Fruit fly (Drosophila melanogaster) whole organism, embryonic: ENCODE data around the gene CG12947.

ENCODE experiments used
- Abd-B ChIP-seq: fragments of 200-800 bp; sonication (Bioruptor generic); optimal IDR thresholded peaks from 2 replicates; lab custom pipeline; 2018; ENCODE audit warnings: missing biosample characterization, mild to moderate bottlenecking, missing genetic modification characterization, moderate library complexity
- Asciz ChIP-seq: fragments of 200-800 bp; sonication (Bioruptor generic); optimal IDR thresholded peaks from 2 replicates; lab custom pipeline; 2017; ENCODE audit warnings: missing biosample characterization, mild to moderate bottlenecking, missing genetic modification characterization, missing genetic modification reagents
- Bgb ChIP-seq: fragments of 200-800 bp; sonication (Bioruptor generic); IDR thresholded peaks from 2 replicates; pipeline ENCODE4 v1.3.6; 2022; ENCODE audit warnings: missing biosample characterization, missing genetic modification characterization; ENCODE audit not compliant: partially characterized antibody
- CG10321 ChIP-seq: fragments of 200-800 bp; sonication (Bioruptor generic); IDR thresholded peaks from 2 replicates; pipeline ENCODE4 v1.3.6; 2022; ENCODE audit warnings: missing biosample characterization, missing genetic modification characterization
- CG10565 ChIP-seq: fragments of 200-800 bp; sonication (Bioruptor generic); optimal IDR thresholded peaks from 3 replicates; lab custom pipeline; 2016; ENCODE audit warnings: missing biosample characterization, mild to moderate bottlenecking, missing genetic modification characterization
- CG10959 ChIP-seq: fragments of 200-800 bp; sonication (Bioruptor generic); IDR thresholded peaks from 2 replicates; pipeline ENCODE4 v1.3.6; 2022; ENCODE audit warnings: missing biosample characterization, missing genetic modification characterization
- CG10979 ChIP-seq: fragments of 200-800 bp; sonication (Bioruptor generic); optimal IDR thresholded peaks from 2 replicates; lab custom pipeline; 2018; ENCODE audit warnings: missing biosample characterization, mild to moderate bottlenecking, missing genetic modification characterization, moderate library complexity
- CG11085 ChIP-seq: fragments of 200-800 bp; sonication (Bioruptor generic); IDR thresholded peaks from 2 replicates; pipeline ENCODE4 v1.3.6; 2022; ENCODE audit warnings: missing biosample characterization, missing genetic modification characterization
- CG11398 ChIP-seq: fragments of 200-800 bp; sonication (Bioruptor generic); optimal IDR thresholded peaks from 2 replicates; lab custom pipeline; 2016; ENCODE audit warnings: missing biosample characterization, missing genetic modification characterization
- CG11723 ChIP-seq: fragments of 200-800 bp; sonication (Bioruptor generic); optimal IDR thresholded peaks from 2 replicates; lab custom pipeline; 2017; ENCODE audit warnings: missing biosample characterization, mild to moderate bottlenecking, missing genetic modification characterization
- CG13296 ChIP-seq: fragments of 200-800 bp; sonication (Bioruptor generic); optimal IDR thresholded peaks from 3 replicates; lab custom pipeline; 2018; ENCODE audit warnings: missing biosample characterization, mild to moderate bottlenecking, missing genetic modification characterization
- CG15269 ChIP-seq: fragments of 200-800 bp; sonication (Bioruptor generic); optimal IDR thresholded peaks from 2 replicates; lab custom pipeline; 2018; ENCODE audit warnings: missing biosample characterization, mild to moderate bottlenecking, missing genetic modification characterization, moderate library complexity
- CG18476 ChIP-seq: fragments of 200-800 bp; sonication (Bioruptor generic); optimal IDR thresholded peaks from 2 replicates; lab custom pipeline; 2016; ENCODE audit warnings: missing biosample characterization, mild to moderate bottlenecking, missing genetic modification characterization
- CG31441 ChIP-seq: fragments of 200-800 bp; sonication (Bioruptor generic); IDR thresholded peaks from 2 replicates; pipeline ENCODE4 v1.3.6; 2022; ENCODE audit warnings: missing biosample characterization, missing genetic modification characterization
- CG3407 ChIP-seq: fragments of 200-800 bp; sonication (Bioruptor generic); optimal IDR thresholded peaks from 2 replicates; lab custom pipeline; 2018; ENCODE audit warnings: missing biosample characterization, mild to moderate bottlenecking, missing genetic modification characterization
- CG3995 ChIP-seq: fragments of 200-800 bp; sonication (Bioruptor generic); optimal IDR thresholded peaks from 3 replicates; lab custom pipeline; 2016; ENCODE audit warnings: missing biosample characterization, missing genetic modification characterization
- CG4707 ChIP-seq: fragments of 200-800 bp; sonication (Bioruptor generic); optimal IDR thresholded peaks from 2 replicates; lab custom pipeline; 2018; ENCODE audit warnings: missing biosample characterization, mild to moderate bottlenecking, missing genetic modification characterization, moderate library complexity
- CG5953 ChIP-seq: fragments of 200-800 bp; sonication (Bioruptor generic); IDR thresholded peaks from 2 replicates; pipeline ENCODE4 v1.3.6; 2022; ENCODE audit warnings: missing biosample characterization, missing genetic modification characterization
- CG6765 ChIP-seq: fragments of 200-800 bp; sonication (Bioruptor generic); optimal IDR thresholded peaks from 3 replicates; lab custom pipeline; 2017; ENCODE audit warnings: missing biosample characterization, mild to moderate bottlenecking, missing genetic modification characterization
- CG8281 ChIP-seq: fragments of 200-800 bp; sonication (Bioruptor generic); optimal IDR thresholded peaks from 2 replicates; lab custom pipeline; 2018; ENCODE audit warnings: missing biosample characterization, mild to moderate bottlenecking, missing genetic modification characterization, moderate library complexity
- Chrac-16 ChIP-seq: fragments of 200-800 bp; sonication (Bioruptor generic); optimal IDR thresholded peaks from 3 replicates; lab custom pipeline; 2016; ENCODE audit warnings: missing biosample characterization, missing genetic modification characterization
- D19B ChIP-seq: fragments of 200-800 bp; sonication (Bioruptor generic); optimal IDR thresholded peaks from 2 replicates; lab custom pipeline; 2017; ENCODE audit warnings: missing biosample characterization, mild to moderate bottlenecking, missing genetic modification characterization
- Eip74EF ChIP-seq, 2 experiments: fragments of 200-800 bp in 1 of 2; fragments of >200 bp in 1 of 2; sonication (Bioruptor generic) in 1 of 2; optimal IDR thresholded peaks; 2 replicates each; lab custom pipeline; 2017 to 2019; ENCODE audit warnings: missing biosample characterization in 2 of 2, missing genetic modification characterization in 2 of 2, mild to moderate bottlenecking in 1 of 2, moderate library complexity in 1 of 2
- Elba2 ChIP-seq: fragments of 200-800 bp; sonication (Bioruptor generic); optimal IDR thresholded peaks from 3 replicates; lab custom pipeline; 2016; ENCODE audit warnings: missing biosample characterization, missing genetic modification characterization
- Lpt ChIP-seq: fragments of >200 bp; optimal IDR thresholded peaks from 2 replicates; lab custom pipeline; 2018; ENCODE audit warnings: missing biosample characterization, missing genetic modification characterization
- NfI ChIP-seq: fragments of 200-800 bp; sonication (Bioruptor generic); optimal IDR thresholded peaks from 3 replicates; lab custom pipeline; 2018; ENCODE audit warnings: missing biosample characterization, mild to moderate bottlenecking, missing genetic modification characterization, moderate library complexity
- Optix ChIP-seq: fragments of 200-800 bp; sonication (Bioruptor generic); IDR thresholded peaks from 3 replicates; pipeline ENCODE4 v1.3.6; 2022; ENCODE audit warnings: missing biosample characterization, missing genetic modification characterization
- Rfx ChIP-seq: fragments of 200-800 bp; sonication (Bioruptor generic); IDR thresholded peaks from 2 replicates; pipeline ENCODE4 v1.3.6; 2022; ENCODE audit warnings: missing biosample characterization, missing genetic modification characterization
- Sox102F ChIP-seq: fragments of 200-800 bp; sonication (Bioruptor generic); optimal IDR thresholded peaks from 2 replicates; lab custom pipeline; 2018; ENCODE audit warnings: missing biosample characterization, mild to moderate bottlenecking, missing genetic modification characterization, moderate library complexity
- Sry-δ ChIP-seq: fragments of 200-800 bp; sonication (Bioruptor generic); optimal IDR thresholded peaks from 2 replicates; lab custom pipeline; 2016; ENCODE audit warnings: missing biosample characterization, missing genetic modification characterization
- Stat92E ChIP-seq, 3 experiments: fragments of >200 bp in 2 of 3; fragments of 200-800 bp in 1 of 3; sonication (Bioruptor generic) in 1 of 3; optimal IDR thresholded peaks; 2 replicates each; lab custom pipeline; 2017 to 2019; ENCODE audit warnings: missing biosample characterization in 3 of 3, missing genetic modification characterization in 3 of 3, mild to moderate bottlenecking in 1 of 3, moderate library complexity in 1 of 3
- Taf1 ChIP-seq: fragments of 200-800 bp; sonication (Bioruptor generic); IDR thresholded peaks from 2 replicates; pipeline ENCODE4 v1.3.6; 2022; ENCODE audit warnings: missing biosample characterization, missing genetic modification characterization
- br ChIP-seq: fragments of >200 bp; optimal IDR thresholded peaks from 2 replicates; lab custom pipeline; 2017
- cad ChIP-seq: fragments of >200 bp; optimal IDR thresholded peaks from 2 replicates; lab custom pipeline; 2017; ENCODE audit warnings: missing biosample characterization, missing genetic modification characterization
- emc ChIP-seq: fragments of 200-800 bp; sonication (Bioruptor generic); optimal IDR thresholded peaks from 2 replicates; lab custom pipeline; 2016; ENCODE audit warnings: missing biosample characterization, missing genetic modification characterization
- fd64A ChIP-seq: fragments of 200-800 bp; sonication (Bioruptor generic); optimal IDR thresholded peaks from 3 replicates; lab custom pipeline; 2018; ENCODE audit warnings: missing biosample characterization, mild to moderate bottlenecking, missing genetic modification characterization
- gem ChIP-seq: fragments of 200-800 bp; sonication (Bioruptor generic); optimal IDR thresholded peaks from 2 replicates; lab custom pipeline; 2019; ENCODE audit warnings: missing biosample characterization, mild to moderate bottlenecking, missing genetic modification characterization, moderate library complexity
- her ChIP-seq: fragments of 200-800 bp; sonication (Bioruptor generic); optimal IDR thresholded peaks from 2 replicates; lab custom pipeline; 2016; ENCODE audit warnings: missing biosample characterization, missing genetic modification characterization
- knrl ChIP-seq: fragments of 200-800 bp; sonication (Bioruptor generic); IDR thresholded peaks from 3 replicates; pipeline ENCODE4 v1.3.6; 2022; ENCODE audit warnings: missing biosample characterization, missing genetic modification characterization; ENCODE audit not compliant: partially characterized antibody
- nerfin-1 ChIP-seq: fragments of 200-800 bp; sonication (Bioruptor generic); optimal IDR thresholded peaks from 3 replicates; lab custom pipeline; 2019; ENCODE audit warnings: missing biosample characterization, mild to moderate bottlenecking, missing genetic modification characterization, moderate library complexity
- psq ChIP-seq: fragments of 200-800 bp; sonication (Bioruptor generic); optimal IDR thresholded peaks from 2 replicates; lab custom pipeline; 2017; ENCODE audit warnings: missing biosample characterization, missing genetic modification characterization
- ranshi ChIP-seq: fragments of 200-800 bp; sonication (Bioruptor generic); IDR thresholded peaks from 2 replicates; pipeline ENCODE4 v1.3.6; 2022; ENCODE audit warnings: missing biosample characterization, missing genetic modification characterization
- sisA ChIP-seq: fragments of 200-800 bp; sonication (Bioruptor generic); IDR thresholded peaks from 2 replicates; pipeline ENCODE4 v1.3.6; 2022; ENCODE audit warnings: missing biosample characterization, missing genetic modification characterization
- slou ChIP-seq: fragments of 200-800 bp; sonication (Bioruptor generic); optimal IDR thresholded peaks from 3 replicates; lab custom pipeline; 2016; ENCODE audit warnings: missing biosample characterization, missing genetic modification characterization
- stc ChIP-seq: fragments of 200-800 bp; sonication (Bioruptor generic); IDR thresholded peaks from 2 replicates; pipeline ENCODE4 v1.3.6; 2022; ENCODE audit warnings: missing biosample characterization, missing genetic modification characterization
- tap ChIP-seq: fragments of 200-800 bp; optimal IDR thresholded peaks from 3 replicates; lab custom pipeline; 2019; ENCODE audit warnings: missing biosample characterization, mild to moderate bottlenecking, missing genetic modification characterization, moderate library complexity
- tio ChIP-seq: fragments of 200-800 bp; sonication (Bioruptor generic); optimal IDR thresholded peaks from 2 replicates; lab custom pipeline; 2017; ENCODE audit warnings: missing biosample characterization, missing genetic modification characterization, inconsistent platforms
- ttk ChIP-seq: fragments of 200-800 bp; sonication (Bioruptor generic); IDR thresholded peaks from 2 replicates; pipeline ENCODE4 v2.1.2; 2022; ENCODE audit warnings: missing biosample characterization, missing genetic modification characterization
- tx ChIP-seq: fragments of 200-800 bp; sonication (Bioruptor generic); optimal IDR thresholded peaks from 2 replicates; lab custom pipeline; 2016; ENCODE audit warnings: missing biosample characterization, missing genetic modification characterization
- zf30C ChIP-seq: fragments of 200-800 bp; sonication (Bioruptor generic); optimal IDR thresholded peaks from 3 replicates; lab custom pipeline; 2018; ENCODE audit warnings: missing biosample characterization, mild to moderate bottlenecking, missing genetic modification characterization
- zfh1 ChIP-seq: fragments of 200-800 bp; sonication (Bioruptor generic); IDR thresholded peaks from 3 replicates; pipeline ENCODE4 v1.3.6; 2022; ENCODE audit warnings: missing biosample characterization, missing genetic modification characterization

The CG12947 gene

dm6 chr3R:9771519-9771972, 8.3 kb upstream of the CG12947 start, which contains the start of gene CG9471 (continued):
- TF ChIP-seq Asciz (GFP tag; lab: Kevin White, UChicago) (peak; percentile 81), slou (GFP tag; lab: Kevin White, UChicago) (peak; percentile 91), tio (GFP tag; lab: Kevin White, UChicago) (no peak), CG10979 (tag; lab: Kevin White, UChicago) (peak; percentile 86), CG18476 (peak; percentile 89), gem (tag; lab: Kevin White, UChicago) (peak; percentile 95), Elba2 (GFP tag; lab: Kevin White, UChicago) (peak; percentile 54), CG3407 (GFP tag; lab: Kevin White, UChicago) (peak; percentile 75), CG15269 (tag; lab: Kevin White, UChicago) (peak; percentile 95), CG6765 (peak; percentile 88), NfI (GFP tag; lab: Kevin White, UChicago) (peak; percentile 91), Sry-δ (peak; percentile 49), cad (GFP tag; lab: Kevin White, UChicago) (no peak), CG11085 (GFP tag; lab: Robert Waterston, UW) (peak; percentile 86), Lpt (GFP tag; lab: Kevin White, UChicago) (no peak), CG10959 (GFP tag; lab: Robert Waterston, UW) (peak; percentile 81), zf30C (GFP tag; lab: Kevin White, UChicago) (no peak), CG10321 (GFP tag; lab: Robert Waterston, UW) (peak; percentile 67), knrl (GFP tag; lab: Robert Waterston, UW) (no peak), Sox102F (peak; percentile 93), D19B (peak; percentile 78), Taf1 (peak; percentile 88), Optix (GFP tag; lab: Robert Waterston, UW) (peak; percentile 48; the same call in 1 of the 3 replicates), ttk (GFP tag; lab: Robert Waterston, UW) (peak; percentile 87), br (no peak), tap (tag; lab: Kevin White, UChicago) (peak; percentile 92), sisA (GFP tag; lab: Robert Waterston, UW) (peak; percentile 93), zfh1 (GFP tag; lab: Robert Waterston, UW) (peak; percentile 90), CG13296 (GFP tag; lab: Kevin White, UChicago) (peak; percentile 91), CG4707 (GFP tag; lab: Kevin White, UChicago) (peak; percentile 73), Eip74EF (GFP tag; optimal IDR thresholded peaks at IDR 0.05; lab: Kevin White, UChicago) (peak in 1 of 2 experiments; percentile 90), Abd-B (GFP tag; lab: Kevin White, UChicago) (peak; percentile 90), Stat92E (GFP tag; optimal IDR thresholded peaks at IDR 0.05; lab: Kevin White, UChicago) (peak in 1 of 3 experiments; percentile 71), CG5953 (GFP tag; lab: Robert Waterston, UW) (peak; percentile 83), ranshi (GFP tag; lab: Robert Waterston, UW) (peak; percentile 94), CG31441 (GFP tag; lab: Robert Waterston, UW) (peak; percentile 95), CG11723 (peak; percentile 84), emc (GFP tag; lab: Kevin White, UChicago) (peak; percentile 70), Rfx (peak; percentile 93), nerfin-1 (tag; lab: Kevin White, UChicago) (peak; percentile 80), CG3995 (peak; percentile 69), fd64A (GFP tag; lab: Kevin White, UChicago) (peak; percentile 41), tx (GFP tag; lab: Kevin White, UChicago) (peak; percentile 88), CG11398 (peak; percentile 35), stc (GFP tag; lab: Robert Waterston, UW) (peak; percentile 94), CG10565 (GFP tag; lab: Kevin White, UChicago) (peak; percentile 64), her (GFP tag; lab: Kevin White, UChicago) (peak; percentile 81), CG8281 (tag; lab: Kevin White, UChicago) (peak; percentile 68), Chrac-16 (GFP tag; lab: Kevin White, UChicago) (peak; percentile 92), Bgb (GFP tag; lab: Robert Waterston, UW) (peak; percentile 15; the same call in 1 of the 2 replicates), psq (peak; percentile 57)
